Fruit fly (Drosophila melanogaster): ENCODE measurements around the gene jp.

jp gene

DNA sequence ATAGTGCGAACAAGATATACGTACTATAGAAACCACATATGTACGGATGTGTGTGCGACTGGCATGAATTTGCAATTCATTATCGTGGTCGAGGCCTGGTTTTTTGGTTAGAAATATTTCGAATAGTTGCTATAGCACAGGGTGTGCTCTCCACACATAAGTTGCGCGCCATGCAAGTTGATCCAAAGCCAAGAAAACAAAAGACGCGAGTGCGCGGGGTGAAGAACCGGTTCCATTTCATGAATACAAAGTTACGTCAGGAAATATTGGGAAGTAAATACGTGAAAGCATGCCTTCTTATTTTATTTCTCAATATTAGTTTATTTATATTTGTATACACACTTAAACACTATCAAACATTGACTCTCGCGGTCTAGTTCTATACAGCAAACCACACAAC is 47.4 kb upstream of the jp start:
- TF ChIP-seq CG9932 (GFP tag; IDR thresholded peaks at IDR 0.05) (peak; percentile 43; the same call in 1 of the 2 replicates), dimm (GFP tag; IDR thresholded peaks at IDR 0.05) (no peak), jigr1 (GFP tag; IDR thresholded peaks at IDR 0.05) (no peak), CG4404 (GFP tag; IDR thresholded peaks at IDR 0.05) (no peak), dmrt99B (tag; optimal IDR thresholded peaks at IDR 0.05) (peak; percentile 4), CG1602 (GFP tag; optimal IDR thresholded peaks at IDR 0.05) (no peak), Aef1 (GFP tag; IDR thresholded peaks at IDR 0.05) (no peak; the same call in 2 of the 3 replicates), CG2116 (GFP tag; optimal IDR thresholded peaks at IDR 0.05) (no peak), CG7372 (GFP tag; IDR thresholded peaks at IDR 0.05) (no peak), pan (optimal IDR thresholded peaks at IDR 0.05) (no peak), pan (GFP tag; optimal IDR thresholded peaks at IDR 0.05 in 1 of 2, IDR thresholded peaks at IDR 0.05 in 1 of 2) (no peak), CG8944 (GFP tag; optimal IDR thresholded peaks at IDR 0.05) (no peak), CG13296 (GFP tag; optimal IDR thresholded peaks at IDR 0.05) (peak; percentile 3), Sry-β (GFP tag; optimal IDR thresholded peaks at IDR 0.05) (peak; percentile 13), Adf1 (GFP tag; IDR thresholded peaks at IDR 0.05) (no peak), sens-2 (GFP tag; IDR thresholded peaks at IDR 0.05) (no peak), Mad (GFP tag; optimal IDR thresholded peaks at IDR 0.05) (no peak), run (tag; optimal IDR thresholded peaks at IDR 0.05) (no peak), odd (GFP tag; optimal IDR thresholded peaks at IDR 0.05) (no peak), CG31441 (GFP tag; IDR thresholded peaks at IDR 0.05) (no peak; the same call in 1 of the 2 replicates), twi (tag; optimal IDR thresholded peaks at IDR 0.05) (no peak), gt (GFP tag; IDR thresholded peaks at IDR 0.05) (no peak), Hr3 (GFP tag; optimal IDR thresholded peaks at IDR 0.05) (no peak), ind (GFP tag; optimal IDR thresholded peaks at IDR 0.05) (no peak), gfzf (GFP tag; optimal IDR thresholded peaks at IDR 0.05) (no peak), CG10147 (GFP tag; optimal IDR thresholded peaks at IDR 0.05) (no peak), slbo (GFP tag; IDR thresholded peaks at IDR 0.05) (peak; percentile 54; the same call in 1 of the 2 replicates), tin (GFP tag; optimal IDR thresholded peaks at IDR 0.05) (no peak), CG8478 (optimal IDR thresholded peaks at IDR 0.05) (no peak), CG1832 (GFP tag; optimal IDR thresholded peaks at IDR 0.05) (no peak), CG7271 (tag; optimal IDR thresholded peaks at IDR 0.05) (no peak), CG33213 (GFP tag; optimal IDR thresholded peaks at IDR 0.05) (no peak), emc (GFP tag; optimal IDR thresholded peaks at IDR 0.05) (no peak), NC2β (GFP tag; optimal IDR thresholded peaks at IDR 0.05) (no peak), fd102C (GFP tag; optimal IDR thresholded peaks at IDR 0.05) (no peak), CG2120 (GFP tag; optimal IDR thresholded peaks at IDR 0.05) (peak; percentile 9), Ssrp (tag; optimal IDR thresholded peaks at IDR 0.05) (peak; percentile 41), caup (GFP tag; optimal IDR thresholded peaks at IDR 0.05; ENCODE audit: severe bottlenecking) (no peak), Rx (GFP tag; IDR thresholded peaks at IDR 0.05) (no peak), ham (GFP tag; IDR thresholded peaks at IDR 0.05) (no peak), chn (GFP tag; optimal IDR thresholded peaks at IDR 0.05) (no peak), CG18262 (tag; optimal IDR thresholded peaks at IDR 0.05) (peak; percentile 27), Ptx1 (GFP tag; IDR thresholded peaks at IDR 0.05) (no peak), Lpt (GFP tag; optimal IDR thresholded peaks at IDR 0.05) (no peak), CG2129 (GFP tag; IDR thresholded peaks at IDR 0.05; ENCODE audit: partially characterized antibody) (no peak), CG15479 (GFP tag; optimal IDR thresholded peaks at IDR 0.05) (no peak), danr (GFP tag; IDR thresholded peaks at IDR 0.05) (no peak; the same call in 1 of the 2 replicates), ERR (GFP tag; optimal IDR thresholded peaks at IDR 0.05) (no peak), otp (GFP tag; IDR thresholded peaks at IDR 0.05) (no peak), NfI (GFP tag; optimal IDR thresholded peaks at IDR 0.05) (peak; percentile 49), CG10431 (GFP tag; optimal IDR thresholded peaks at IDR 0.05) (no peak), CG12155 (GFP tag; optimal IDR thresholded peaks at IDR 0.05) (no peak), aop (GFP tag; IDR thresholded peaks at IDR 0.05) (no peak)

Measured in whole organism, embryonic.